Fruit fly (Drosophila melanogaster): ENCODE measurements around the gene Mkp.

DNA sequence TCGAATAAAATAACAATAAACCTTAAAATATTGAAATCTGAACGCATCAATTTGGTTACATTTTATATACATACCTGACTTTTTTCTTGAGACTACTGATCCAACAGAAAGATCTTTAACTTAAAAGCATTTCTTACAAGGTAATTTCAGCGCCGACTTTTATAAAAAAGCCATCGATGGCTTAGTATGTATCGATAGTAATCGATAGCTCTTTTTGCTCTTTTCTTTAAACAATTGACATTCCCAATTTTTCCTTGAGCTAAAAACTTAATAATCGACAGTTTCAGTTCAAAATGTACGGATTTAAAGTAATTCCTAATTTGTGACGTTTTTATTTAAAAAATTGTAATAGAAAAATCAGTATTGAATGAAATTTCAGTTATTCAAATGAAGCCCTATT lies 9.8 kb downstream of the Mkp start:
- TF ChIP-seq ato (GFP tag; IDR thresholded peaks at IDR 0.05; ENCODE audit: partially characterized antibody) (peak; percentile 81), psq (GFP tag; optimal IDR thresholded peaks at IDR 0.05) (no peak)

All from whole organism, embryonic.